Fruit fly (Drosophila melanogaster) whole organism, embryonic: ENCODE data around the gene Sdic4.

ENCODE experiments used
- Bdp1 ChIP-seq: fragments of 200-800 bp; sonication (Bioruptor generic); optimal IDR thresholded peaks from 3 replicates; lab custom pipeline; 2016; ENCODE audit warnings: missing biosample characterization, missing genetic modification characterization
- Bgb ChIP-seq: fragments of 200-800 bp; sonication (Bioruptor generic); IDR thresholded peaks from 2 replicates; pipeline ENCODE4 v1.3.6; 2022; ENCODE audit warnings: missing biosample characterization, missing genetic modification characterization; ENCODE audit not compliant: partially characterized antibody
- Blimp-1 ChIP-seq: fragments of 200-800 bp; sonication (Bioruptor generic); optimal IDR thresholded peaks from 3 replicates; lab custom pipeline; 2018; ENCODE audit warnings: missing biosample characterization, missing genetic modification characterization, mild to moderate bottlenecking, moderate library complexity, missing genetic modification reagents
- CG10209 ChIP-seq: fragments of 200-800 bp; sonication (Bioruptor generic); optimal IDR thresholded peaks from 3 replicates; lab custom pipeline; 2017; ENCODE audit warnings: missing biosample characterization, mild to moderate bottlenecking, missing genetic modification characterization, missing genetic modification reagents
- CG15073 ChIP-seq: fragments of 200-800 bp; sonication (Bioruptor generic); optimal IDR thresholded peaks from 2 replicates; lab custom pipeline; 2016; ENCODE audit warnings: missing biosample characterization, missing genetic modification characterization
- CG17612 ChIP-seq: fragments of 200-800 bp; sonication (Bioruptor generic); IDR thresholded peaks from 2 replicates; pipeline ENCODE4 v1.3.6; 2022; ENCODE audit warnings: missing biosample characterization, missing genetic modification characterization
- CG18011 ChIP-seq: fragments of 200-800 bp; sonication (Bioruptor generic); optimal IDR thresholded peaks from 2 replicates; lab custom pipeline; 2017; ENCODE audit warnings: missing biosample characterization, missing genetic modification characterization, mild to moderate bottlenecking, moderate library complexity, missing genotype
- CG30020 ChIP-seq: fragments of 200-800 bp; optimal IDR thresholded peaks from 2 replicates; lab custom pipeline; 2019; ENCODE audit warnings: missing biosample characterization, mild to moderate bottlenecking, missing genetic modification characterization, moderate library complexity
- CG6175 ChIP-seq: fragments of 200-800 bp; sonication (Bioruptor generic); IDR thresholded peaks from 3 replicates; pipeline ENCODE4 v1.3.6; 2022; ENCODE audit warnings: missing biosample characterization, missing genetic modification characterization
- CG6791 ChIP-seq: fragments of 200-800 bp; sonication (Bioruptor generic); IDR thresholded peaks from 3 replicates; pipeline ENCODE4 v1.3.6; 2022; ENCODE audit warnings: missing biosample characterization, missing genetic modification characterization; ENCODE audit not compliant: partially characterized antibody
- CG7839 ChIP-seq: fragments of 200-800 bp; sonication (Bioruptor generic); optimal IDR thresholded peaks from 3 replicates; lab custom pipeline; 2018; ENCODE audit warnings: missing biosample characterization, mild to moderate bottlenecking, missing genetic modification characterization, moderate library complexity
- CG7928 ChIP-seq: fragments of 200-800 bp; sonication (Bioruptor generic); optimal IDR thresholded peaks from 2 replicates; lab custom pipeline; 2017; ENCODE audit warnings: missing biosample characterization, mild to moderate bottlenecking, missing genetic modification characterization
- CG8290 ChIP-seq, 3 experiments: fragments of 200-800 bp; sonication (Bioruptor generic); optimal IDR thresholded peaks; 2 replicates each; lab custom pipeline; 2016 to 2019; ENCODE audit warnings: missing biosample characterization in 3 of 3, missing genetic modification characterization in 3 of 3, mild to moderate bottlenecking in 2 of 3, moderate library complexity in 1 of 3
- CG9609 ChIP-seq: fragments of 200-800 bp; sonication (Bioruptor generic); optimal IDR thresholded peaks from 3 replicates; lab custom pipeline; 2016; ENCODE audit warnings: missing biosample characterization, missing genetic modification characterization
- CoRest ChIP-seq: fragments of 200-800 bp; sonication (Bioruptor generic); optimal IDR thresholded peaks from 3 replicates; lab custom pipeline; 2018; ENCODE audit warnings: missing biosample characterization, mild to moderate bottlenecking, missing genetic modification characterization, moderate library complexity
- Dad ChIP-seq: fragments of 200-800 bp; sonication (Bioruptor generic); optimal IDR thresholded peaks from 3 replicates; lab custom pipeline; 2016; ENCODE audit warnings: missing biosample characterization, missing genetic modification characterization
- Dref ChIP-seq: fragments of 200-800 bp; sonication (Bioruptor generic); IDR thresholded peaks from 2 replicates; pipeline ENCODE4 v1.3.6; 2022; ENCODE audit warnings: missing biosample characterization, missing genetic modification characterization
- Ets65A ChIP-seq: fragments of 200-800 bp; sonication (Bioruptor generic); peaks from one replicate; lab custom pipeline; 2016; ENCODE audit warnings: missing biosample characterization, missing genetic modification characterization
- GATAe ChIP-seq: fragments of 200-800 bp; sonication (Bioruptor generic); conservative IDR thresholded peaks from 2 replicates; pipeline ENCODE4 v1.3.6; 2022; ENCODE audit warnings: missing biosample characterization, missing genetic modification characterization
- HHEX ChIP-seq: fragments of 200-800 bp; sonication (Bioruptor generic); optimal IDR thresholded peaks from 3 replicates; lab custom pipeline; 2017; ENCODE audit warnings: missing biosample characterization, mild to moderate bottlenecking, missing genetic modification characterization, missing genetic modification reagents
- HmgD ChIP-seq: fragments of 200-800 bp; sonication (Bioruptor generic); optimal IDR thresholded peaks from 3 replicates; lab custom pipeline; 2016; ENCODE audit warnings: missing biosample characterization, missing genetic modification characterization
- Hr39 ChIP-seq: fragments of >200 bp; optimal IDR thresholded peaks from 2 replicates; lab custom pipeline; 2017
- Hr51 ChIP-seq, 2 experiments: fragments of 200-800 bp; sonication (Bioruptor generic); optimal IDR thresholded peaks; 2 replicates in 1 of 2; 3 replicates in 1 of 2; lab custom pipeline; 2016 to 2018; ENCODE audit warnings: missing biosample characterization in 2 of 2, missing genetic modification characterization in 2 of 2, mild to moderate bottlenecking in 1 of 2, moderate library complexity in 1 of 2
- Hr78 ChIP-seq, 2 experiments: fragments of 200-800 bp in 1 of 2; fragments of >200 bp in 1 of 2; sonication (Bioruptor generic) in 1 of 2; optimal IDR thresholded peaks; 2 replicates each; lab custom pipeline; 2017 to 2019; ENCODE audit warnings: missing biosample characterization in 2 of 2, missing genetic modification characterization in 2 of 2, mild to moderate bottlenecking in 1 of 2, moderate library complexity in 1 of 2
- Kr ChIP-seq: fragments of 200-800 bp; sonication (Bioruptor generic); optimal IDR thresholded peaks from 2 replicates; lab custom pipeline; 2017; ENCODE audit warnings: missing biosample characterization, mild to moderate bottlenecking, missing genetic modification characterization
- Sin3A ChIP-seq: fragments of >200 bp; optimal IDR thresholded peaks from 2 replicates; lab custom pipeline; 2018
- Stat92E ChIP-seq, 3 experiments: fragments of >200 bp in 2 of 3; fragments of 200-800 bp in 1 of 3; sonication (Bioruptor generic) in 1 of 3; optimal IDR thresholded peaks; 2 replicates each; lab custom pipeline; 2017 to 2019; ENCODE audit warnings: missing biosample characterization in 3 of 3, missing genetic modification characterization in 3 of 3, mild to moderate bottlenecking in 1 of 3, moderate library complexity in 1 of 3
- TFAM ChIP-seq: fragments of 200-800 bp; sonication (Bioruptor generic); optimal IDR thresholded peaks from 2 replicates; lab custom pipeline; 2017; ENCODE audit warnings: missing biosample characterization, missing genetic modification characterization, inconsistent platforms
- Trl ChIP-seq, 3 experiments: fragments of >200 bp in 2 of 3; fragments of 200-800 bp in 1 of 3; sonication (Bioruptor generic) in 1 of 3; optimal IDR thresholded peaks; 2 replicates in 1 of 3; 3 replicates in 2 of 3; lab custom pipeline; 2016 to 2017; ENCODE audit warnings: missing biosample characterization in 1 of 3, missing genetic modification characterization in 1 of 3
- Xbp1 ChIP-seq: fragments of 200-800 bp; sonication (Bioruptor generic); optimal IDR thresholded peaks from 3 replicates; lab custom pipeline; 2016; ENCODE audit warnings: missing biosample characterization, mild to moderate bottlenecking, missing genetic modification characterization
- amos ChIP-seq: fragments of 200-800 bp; sonication (Bioruptor generic); IDR thresholded peaks from 2 replicates; pipeline ENCODE4 v1.3.6; 2022; ENCODE audit warnings: missing biosample characterization, missing genetic modification characterization; ENCODE audit not compliant: partially characterized antibody
- bab2 ChIP-seq: fragments of 200-800 bp; sonication (Bioruptor generic); optimal IDR thresholded peaks from 2 replicates; lab custom pipeline; 2016; ENCODE audit warnings: missing biosample characterization, missing genetic modification characterization
- chn ChIP-seq: fragments of 200-800 bp; sonication (Bioruptor generic); optimal IDR thresholded peaks from 2 replicates; lab custom pipeline; 2016; ENCODE audit warnings: missing biosample characterization, missing genetic modification characterization
- crp ChIP-seq, 2 experiments: fragments of 200-800 bp; sonication (Bioruptor generic); optimal IDR thresholded peaks; 2 replicates in 1 of 2; 3 replicates in 1 of 2; lab custom pipeline; 2017; ENCODE audit warnings: missing biosample characterization in 2 of 2, missing genetic modification characterization in 2 of 2, mild to moderate bottlenecking in 1 of 2, moderate library complexity in 1 of 2
- da ChIP-seq: fragments of 200-800 bp; sonication (Bioruptor generic); optimal IDR thresholded peaks from 2 replicates; lab custom pipeline; 2016; ENCODE audit warnings: missing biosample characterization, missing genetic modification characterization
- emc ChIP-seq: fragments of 200-800 bp; sonication (Bioruptor generic); optimal IDR thresholded peaks from 2 replicates; lab custom pipeline; 2016; ENCODE audit warnings: missing biosample characterization, missing genetic modification characterization
- grn ChIP-seq: fragments of 200-800 bp; sonication (Bioruptor generic); optimal IDR thresholded peaks from 3 replicates; lab custom pipeline; 2017; ENCODE audit warnings: missing biosample characterization, missing genetic modification characterization
- gro ChIP-seq: fragments of 200-800 bp; sonication (Bioruptor generic); optimal IDR thresholded peaks from 2 replicates; lab custom pipeline; 2016; ENCODE audit warnings: missing biosample characterization, missing genetic modification characterization
- her ChIP-seq: fragments of 200-800 bp; sonication (Bioruptor generic); optimal IDR thresholded peaks from 2 replicates; lab custom pipeline; 2016; ENCODE audit warnings: missing biosample characterization, missing genetic modification characterization
- jing ChIP-seq: fragments of 200-800 bp; sonication (Bioruptor generic); optimal IDR thresholded peaks from 2 replicates; lab custom pipeline; 2018; ENCODE audit warnings: missing biosample characterization, mild to moderate bottlenecking, missing genetic modification characterization
- ken ChIP-seq: fragments of 200-800 bp; sonication (Bioruptor generic); IDR thresholded peaks from 3 replicates; pipeline ENCODE4 v1.3.6; 2022; ENCODE audit warnings: missing biosample characterization, missing genetic modification characterization
- knrl ChIP-seq: fragments of 200-800 bp; sonication (Bioruptor generic); IDR thresholded peaks from 3 replicates; pipeline ENCODE4 v1.3.6; 2022; ENCODE audit warnings: missing biosample characterization, missing genetic modification characterization; ENCODE audit not compliant: partially characterized antibody
- nom ChIP-seq: fragments of 200-800 bp; sonication (Bioruptor generic); optimal IDR thresholded peaks from 2 replicates; lab custom pipeline; 2017; ENCODE audit warnings: missing biosample characterization, missing genetic modification characterization, mild to moderate bottlenecking, moderate library complexity, missing genetic modification reagents
- onecut ChIP-seq: fragments of 200-800 bp; sonication (Bioruptor generic); IDR thresholded peaks from 2 replicates; pipeline ENCODE4 v1.3.6; 2022; ENCODE audit warnings: missing biosample characterization, missing genetic modification characterization
- stwl ChIP-seq: fragments of 200-800 bp; sonication (Bioruptor generic); optimal IDR thresholded peaks from 3 replicates; lab custom pipeline; 2018; ENCODE audit warnings: missing biosample characterization, mild to moderate bottlenecking, missing genetic modification characterization, moderate library complexity
- twi ChIP-seq: fragments of 200-800 bp; optimal IDR thresholded peaks from 2 replicates; lab custom pipeline; 2019; ENCODE audit warnings: missing biosample characterization, mild to moderate bottlenecking, missing genetic modification characterization, moderate library complexity

Gene Sdic4

dm6 chrX:20256849-20257590 lies 32.2 kb upstream of the Sdic4 start, which contains the start of gene CG17065 (continued):
- peak; percentile 97 for TF ChIP-seq CG18011
- TF ChIP-seq HHEX (GFP tag; lab: Kevin White, UChicago), result no peak
- no peak for TF ChIP-seq CG15073 (GFP tag; lab: Kevin White, UChicago)
- TF ChIP-seq CG10209 (GFP tag; lab: Kevin White, UChicago), result peak; percentile 15
- peak in 1 of 2 experiments; percentile 39 for TF ChIP-seq crp (GFP tag; optimal IDR thresholded peaks at IDR 0.05; lab: Kevin White, UChicago)
- peak; percentile 10 for TF ChIP-seq grn (GFP tag; lab: Kevin White, UChicago)
- peak; percentile 93 for TF ChIP-seq Dref (GFP tag; lab: Robert Waterston, UW)
- no peak for TF ChIP-seq TFAM
- TF ChIP-seq nom, result no peak
- TF ChIP-seq CG6791 (GFP tag; lab: Robert Waterston, UW), result peak; percentile 61; the same call in 1 of the 3 replicates
- peak; percentile 31 for TF ChIP-seq CG7839
- no peak for TF ChIP-seq da (GFP tag; lab: Kevin White, UChicago)
- TF ChIP-seq Hr39, result no peak
- peak; percentile 8 for TF ChIP-seq Blimp-1 (GFP tag; lab: Kevin White, UChicago)
- peak; percentile 19; the same call in 1 of the 3 replicates for TF ChIP-seq CG6175
- peak; percentile 21 for TF ChIP-seq emc (GFP tag; lab: Kevin White, UChicago)
- TF ChIP-seq Trl (optimal IDR thresholded peaks at IDR 0.05; lab: Kevin White, UChicago), result no peak
- peak; percentile 8 for TF ChIP-seq Trl (GFP tag; optimal IDR thresholded peaks at IDR 0.05; lab: Kevin White, UChicago)
- no peak for TF ChIP-seq Hr78 (GFP tag; optimal IDR thresholded peaks at IDR 0.05; lab: Kevin White, UChicago)
- peak; percentile 10 for TF ChIP-seq her
- TF ChIP-seq Hr51 (GFP tag; optimal IDR thresholded peaks at IDR 0.05; lab: Kevin White, UChicago), result peak in 1 of 2 experiments; percentile 13
- peak; percentile 23 for TF ChIP-seq Xbp1 (GFP tag; lab: Kevin White, UChicago)
- TF ChIP-seq Bdp1 (GFP tag; lab: Kevin White, UChicago), result peak; percentile 12
- TF ChIP-seq gro (GFP tag; lab: Kevin White, UChicago), result peak; percentile 29
- TF ChIP-seq Sin3A (lab: Kevin White, UChicago), result peak; percentile 74
- TF ChIP-seq onecut (GFP tag; lab: Robert Waterston, UW), result peak; percentile 37; the same call in 1 of the 2 replicates
- no peak for TF ChIP-seq Kr (GFP tag; lab: Kevin White, UChicago)
- TF ChIP-seq CG7928 (GFP tag; lab: Kevin White, UChicago), result no peak
- TF ChIP-seq ken, result 0 out of 3 replicates have a peak, but pooled peaks have one; percentile 10
- peak; percentile 65 for TF ChIP-seq CoRest (tag; lab: Kevin White, UChicago)
- peak; percentile 35 for TF ChIP-seq bab2
- TF ChIP-seq GATAe (GFP tag; lab: Robert Waterston, UW), result 0 out of 2 replicates have a peak, but pooled peaks have one; percentile 11
- peak; percentile 93 for TF ChIP-seq Ets65A (GFP tag; lab: Kevin White, UChicago)
- TF ChIP-seq amos (GFP tag; lab: Robert Waterston, UW), result peak; percentile 37; the same call in 1 of the 2 replicates
- TF ChIP-seq HmgD (GFP tag; lab: Kevin White, UChicago), result peak; percentile 56
- peak; percentile 5 for TF ChIP-seq CG8290 (GFP tag; optimal IDR thresholded peaks at IDR 0.05; lab: Kevin White, UChicago)
- peak in 1 of 2 experiments; percentile 70 for TF ChIP-seq CG8290 (tag; optimal IDR thresholded peaks at IDR 0.05; lab: Kevin White, UChicago)
- peak; percentile 8 for TF ChIP-seq twi
- no peak for TF ChIP-seq CG17612 (GFP tag; lab: Robert Waterston, UW)
- TF ChIP-seq Dad (GFP tag; lab: Kevin White, UChicago), result peak; percentile 7
- peak; percentile 85 for TF ChIP-seq stwl (tag; lab: Kevin White, UChicago)
- TF ChIP-seq Bgb (GFP tag; lab: Robert Waterston, UW), result 0 out of 2 replicates have a peak, but pooled peaks have one; percentile 20
- peak; percentile 12 for TF ChIP-seq CG9609 (GFP tag; lab: Kevin White, UChicago)
- peak; percentile 37; the same call in 1 of the 3 replicates for TF ChIP-seq knrl (GFP tag; lab: Robert Waterston, UW)
- TF ChIP-seq Stat92E (GFP tag; optimal IDR thresholded peaks at IDR 0.05; lab: Kevin White, UChicago), result peak in 1 of 3 experiments; percentile 51
- peak; percentile 49 for TF ChIP-seq chn (GFP tag; lab: Kevin White, UChicago)
- TF ChIP-seq CG30020 (tag; lab: Kevin White, UChicago), result peak; percentile 57
- TF ChIP-seq jing, result no peak
